Worm (Caenorhabditis elegans) whole organism, late embryonic: ENCODE data around the gene ttr-3.

Experiments
- ceh-24 ChIP-seq: sonication (generic microtip); optimal IDR thresholded peaks from 2 replicates; lab custom pipeline; 2016; ENCODE audit warnings: mild to moderate bottlenecking, missing genetic modification characterization, missing compliant biosample characterization
- ets-4 ChIP-seq: sonication (generic microtip); optimal IDR thresholded peaks from 2 replicates; lab custom pipeline; 2016; ENCODE audit warnings: missing genetic modification characterization, missing compliant biosample characterization
- fkh-10 ChIP-seq: fragments of 150-350 bp; optimal IDR thresholded peaks from 2 replicates; lab custom pipeline; 2014; ENCODE audit warnings: missing biosample characterization, missing genetic modification reagents, missing genetic modification characterization
- hlh-15 ChIP-seq: sonication (generic microtip); optimal IDR thresholded peaks from 2 replicates; lab custom pipeline; 2016; ENCODE audit warnings: missing genetic modification characterization, missing compliant biosample characterization
- hlh-8 ChIP-seq: sonication (generic microtip); optimal IDR thresholded peaks from 2 replicates; lab custom pipeline; 2016; ENCODE audit warnings: missing genotype, missing genetic modification characterization, missing compliant biosample characterization
- lin-11 ChIP-seq: fragments of 200-800 bp; sonication (Bioruptor generic); optimal IDR thresholded peaks from 2 replicates; lab custom pipeline; 2018; ENCODE audit warnings: mild to moderate bottlenecking, missing genetic modification characterization, missing compliant biosample characterization

DNA sequence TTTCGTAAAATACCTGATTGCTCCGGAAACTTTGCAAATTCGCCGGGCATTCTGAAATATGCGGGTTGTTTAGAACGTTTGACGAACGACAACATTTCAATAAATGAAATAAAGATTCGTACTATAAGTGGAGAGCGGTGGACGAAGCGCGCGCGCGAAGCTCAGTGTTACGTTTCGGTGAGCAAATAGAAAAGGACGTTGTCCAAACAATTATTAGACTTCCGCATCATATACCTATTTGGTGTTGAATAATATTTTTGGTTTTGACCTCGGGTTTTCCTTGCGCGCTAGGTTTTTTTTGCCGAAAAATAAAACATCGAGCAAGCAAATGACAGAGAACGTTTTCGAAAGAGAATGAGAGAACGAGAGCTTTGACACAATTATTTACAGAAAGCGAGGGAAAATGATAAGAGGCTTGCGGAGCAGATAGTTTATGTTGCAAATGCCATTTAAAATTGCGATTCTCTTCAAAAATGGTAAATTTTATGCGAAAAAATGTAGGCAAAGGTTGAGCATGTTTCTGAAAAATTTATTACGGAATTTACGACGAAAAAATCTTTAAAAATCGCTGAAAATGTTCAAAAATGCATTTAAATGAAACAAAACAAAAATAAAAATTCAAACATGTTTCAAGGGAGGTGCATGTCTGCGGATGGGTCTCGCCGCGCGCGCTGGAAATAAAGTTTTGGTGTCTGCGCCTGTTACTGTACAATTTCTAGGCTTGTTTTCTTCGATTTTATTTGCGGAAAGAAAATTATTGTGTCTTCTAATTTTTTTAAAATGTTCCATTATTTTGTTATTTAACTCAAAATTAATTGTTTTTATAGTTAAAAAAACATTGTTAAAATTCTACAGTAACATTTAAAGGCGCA is 15.7 kb downstream of the ttr-3 start, which contains the start of the genes cyld-1 and F40F12.9:
- TF ChIP-seq hlh-8 (tag; lab: Kevin White, UChicago) (no peak), ets-4 (tag; lab: Kevin White, UChicago) (no peak), ceh-24 (tag; lab: Kevin White, UChicago) (no peak), fkh-10 (no peak), lin-11 (tag; lab: Kevin White, UChicago) (no peak), hlh-15 (tag; lab: Kevin White, UChicago) (no peak)
